Fruit fly (Drosophila melanogaster) Kc167 (cell line): Measurements from ENCODE around the gene Naa60.

ENCODE experiments used
- Myc ChIP-seq: fragments of >200 bp; optimal IDR thresholded peaks from 2 replicates; lab custom pipeline; 2017; ENCODE audit warnings: missing external identifiers
- h ChIP-seq: fragments of >200 bp; optimal IDR thresholded peaks from 3 replicates; lab custom pipeline; 2018; ENCODE audit warnings: missing external identifiers
- insv ChIP-seq: fragments of >200 bp; optimal IDR thresholded peaks from 3 replicates; lab custom pipeline; 2018; ENCODE audit warnings: missing external identifiers
- psq ChIP-seq: fragments of >200 bp; optimal IDR thresholded peaks from 2 replicates; lab custom pipeline; 2017; ENCODE audit warnings: missing external identifiers

- TF ChIP-seq h (lab: Kevin White, UChicago) (no peak), psq (no peak), insv (lab: Kevin White, UChicago) (no peak), Myc (no peak)
Measured at dm6 chr3L:9678007-9678497, 48.6 kb upstream of the Naa60 start.
